Fruit fly (Drosophila melanogaster) whole organism, embryonic: ENCODE results near the gene 14-3-3epsilon.

Experiments
- Asciz ChIP-seq: fragments of 200-800 bp; sonication (Bioruptor generic); optimal IDR thresholded peaks from 2 replicates; lab custom pipeline; 2017; ENCODE audit warnings: missing biosample characterization, mild to moderate bottlenecking, missing genetic modification characterization, missing genetic modification reagents
- Atf-2 ChIP-seq: fragments of 200-800 bp; sonication (Bioruptor generic); optimal IDR thresholded peaks from 2 replicates; lab custom pipeline; 2016; ENCODE audit warnings: missing biosample characterization, missing genetic modification characterization
- CG11093 ChIP-seq: fragments of 200-800 bp; sonication (Bioruptor generic); IDR thresholded peaks from 3 replicates; pipeline ENCODE4 v1.3.6; 2022; ENCODE audit warnings: missing biosample characterization, missing genetic modification characterization
- CG11398 ChIP-seq: fragments of 200-800 bp; sonication (Bioruptor generic); optimal IDR thresholded peaks from 2 replicates; lab custom pipeline; 2016; ENCODE audit warnings: missing biosample characterization, missing genetic modification characterization
- CG11456 ChIP-seq: fragments of 200-800 bp; sonication (Bioruptor generic); IDR thresholded peaks from 3 replicates; pipeline ENCODE4 v1.3.6; 2022; ENCODE audit warnings: missing biosample characterization, missing genetic modification characterization
- CG12104 ChIP-seq: fragments of 200-800 bp; sonication (Bioruptor generic); optimal IDR thresholded peaks from 3 replicates; lab custom pipeline; 2016; ENCODE audit warnings: missing biosample characterization, missing genetic modification characterization
- CG12219 ChIP-seq: fragments of 200-800 bp; sonication (Bioruptor generic); optimal IDR thresholded peaks from 3 replicates; lab custom pipeline; 2018; ENCODE audit warnings: missing biosample characterization, mild to moderate bottlenecking, missing genetic modification characterization
- CG13296 ChIP-seq: fragments of 200-800 bp; sonication (Bioruptor generic); optimal IDR thresholded peaks from 3 replicates; lab custom pipeline; 2018; ENCODE audit warnings: missing biosample characterization, mild to moderate bottlenecking, missing genetic modification characterization
- CG15514 ChIP-seq: fragments of 200-800 bp; sonication (Bioruptor generic); optimal IDR thresholded peaks from 3 replicates; lab custom pipeline; 2017; ENCODE audit warnings: missing biosample characterization, missing genetic modification characterization, mild to moderate bottlenecking, moderate library complexity, missing genetic modification reagents
- CG17359 ChIP-seq: fragments of 200-800 bp; sonication (Bioruptor generic); optimal IDR thresholded peaks from 3 replicates; lab custom pipeline; 2018; ENCODE audit warnings: missing biosample characterization, mild to moderate bottlenecking, missing genetic modification characterization, moderate library complexity
- CG17912 ChIP-seq: fragments of 200-800 bp; sonication (Bioruptor generic); optimal IDR thresholded peaks from 2 replicates; lab custom pipeline; 2018; ENCODE audit warnings: missing biosample characterization, mild to moderate bottlenecking, missing genetic modification characterization
- CG2120 ChIP-seq: fragments of 200-800 bp; sonication (Bioruptor generic); optimal IDR thresholded peaks from 3 replicates; lab custom pipeline; 2016; ENCODE audit warnings: missing biosample characterization, missing genetic modification characterization
- CG2712 ChIP-seq: fragments of 200-800 bp; optimal IDR thresholded peaks from 3 replicates; lab custom pipeline; 2019; ENCODE audit warnings: missing biosample characterization, mild to moderate bottlenecking, missing genetic modification characterization, moderate library complexity
- CG31224 ChIP-seq: fragments of 200-800 bp; sonication (Bioruptor generic); IDR thresholded peaks from 2 replicates; pipeline ENCODE4 v1.3.6; 2022; ENCODE audit warnings: missing biosample characterization, missing genetic modification characterization
- CG3163 ChIP-seq: fragments of 200-800 bp; sonication (Bioruptor generic); optimal IDR thresholded peaks from 3 replicates; lab custom pipeline; 2016; ENCODE audit warnings: missing biosample characterization, missing genetic modification characterization
- CG33557 ChIP-seq: fragments of 200-800 bp; sonication (Bioruptor generic); optimal IDR thresholded peaks from 2 replicates; lab custom pipeline; 2019; ENCODE audit warnings: missing biosample characterization, mild to moderate bottlenecking, missing genetic modification characterization, moderate library complexity
- CG4730 ChIP-seq: fragments of 200-800 bp; sonication (Bioruptor generic); IDR thresholded peaks from 2 replicates; pipeline ENCODE4 v1.3.6; 2022; ENCODE audit warnings: missing biosample characterization, missing genetic modification characterization
- CG6689 ChIP-seq: fragments of 200-800 bp; sonication (Bioruptor generic); IDR thresholded peaks from 2 replicates; pipeline ENCODE4 v1.3.6; 2022; ENCODE audit warnings: missing biosample characterization, missing genetic modification characterization
- CG7372 ChIP-seq: fragments of 200-800 bp; sonication (Bioruptor generic); IDR thresholded peaks from 2 replicates; pipeline ENCODE4 v1.3.6; 2022; ENCODE audit warnings: missing biosample characterization, missing genetic modification characterization
- CG8281 ChIP-seq: fragments of 200-800 bp; sonication (Bioruptor generic); optimal IDR thresholded peaks from 2 replicates; lab custom pipeline; 2018; ENCODE audit warnings: missing biosample characterization, mild to moderate bottlenecking, missing genetic modification characterization, moderate library complexity
- CG8924 ChIP-seq: fragments of 200-800 bp; optimal IDR thresholded peaks from 3 replicates; lab custom pipeline; 2019; ENCODE audit warnings: missing biosample characterization, mild to moderate bottlenecking, missing genetic modification characterization, moderate library complexity
- CG9727 ChIP-seq: fragments of 200-800 bp; sonication (Bioruptor generic); optimal IDR thresholded peaks from 3 replicates; lab custom pipeline; 2017; ENCODE audit warnings: missing biosample characterization, mild to moderate bottlenecking, missing genetic modification characterization
- CHES-1-like ChIP-seq: fragments of 200-800 bp; sonication (Bioruptor generic); optimal IDR thresholded peaks from 2 replicates; lab custom pipeline; 2016; ENCODE audit warnings: missing biosample characterization, missing genetic modification characterization
- CoRest ChIP-seq: fragments of 200-800 bp; sonication (Bioruptor generic); optimal IDR thresholded peaks from 3 replicates; lab custom pipeline; 2018; ENCODE audit warnings: missing biosample characterization, mild to moderate bottlenecking, missing genetic modification characterization, moderate library complexity
- CrebB ChIP-seq: fragments of 200-800 bp; sonication (Bioruptor generic); optimal IDR thresholded peaks from 3 replicates; lab custom pipeline; 2018; ENCODE audit warnings: missing biosample characterization, mild to moderate bottlenecking, missing genetic modification characterization
- Dref ChIP-seq: fragments of 200-800 bp; sonication (Bioruptor generic); IDR thresholded peaks from 2 replicates; pipeline ENCODE4 v1.3.6; 2022; ENCODE audit warnings: missing biosample characterization, missing genetic modification characterization
- GATAe ChIP-seq: fragments of 200-800 bp; sonication (Bioruptor generic); conservative IDR thresholded peaks from 2 replicates; pipeline ENCODE4 v1.3.6; 2022; ENCODE audit warnings: missing biosample characterization, missing genetic modification characterization
- HLH3B ChIP-seq: fragments of 200-800 bp; sonication (Bioruptor generic); IDR thresholded peaks from 2 replicates; pipeline ENCODE4 v1.3.6; 2022; ENCODE audit warnings: missing biosample characterization, missing genetic modification characterization
- Lhr ChIP-seq: fragments of 200-800 bp; sonication (Bioruptor generic); optimal IDR thresholded peaks from 3 replicates; lab custom pipeline; 2017; ENCODE audit warnings: mild to moderate bottlenecking, missing biosample characterization, missing genetic modification reagents, missing genetic modification characterization
- NC2β ChIP-seq: fragments of 200-800 bp; sonication (Bioruptor generic); optimal IDR thresholded peaks from 2 replicates; lab custom pipeline; 2016; ENCODE audit warnings: missing biosample characterization, missing genetic modification characterization
- NfI ChIP-seq: fragments of 200-800 bp; sonication (Bioruptor generic); optimal IDR thresholded peaks from 3 replicates; lab custom pipeline; 2018; ENCODE audit warnings: missing biosample characterization, mild to moderate bottlenecking, missing genetic modification characterization, moderate library complexity
- Rx ChIP-seq: fragments of 200-800 bp; sonication (Bioruptor generic); IDR thresholded peaks from 2 replicates; pipeline ENCODE4 v1.3.6; 2022; ENCODE audit warnings: missing biosample characterization, missing genetic modification characterization
- Sry-β ChIP-seq: fragments of 200-800 bp; sonication (Bioruptor generic); optimal IDR thresholded peaks from 2 replicates; lab custom pipeline; 2018; ENCODE audit warnings: missing biosample characterization, mild to moderate bottlenecking, missing genetic modification characterization, moderate library complexity
- Sry-δ ChIP-seq: fragments of 200-800 bp; sonication (Bioruptor generic); optimal IDR thresholded peaks from 2 replicates; lab custom pipeline; 2016; ENCODE audit warnings: missing biosample characterization, missing genetic modification characterization
- Tbp ChIP-seq: fragments of >200 bp; optimal IDR thresholded peaks from 2 replicates; lab custom pipeline; 2018; ENCODE audit warnings: missing biosample characterization, missing genetic modification characterization
- amos ChIP-seq: fragments of 200-800 bp; sonication (Bioruptor generic); IDR thresholded peaks from 2 replicates; pipeline ENCODE4 v1.3.6; 2022; ENCODE audit warnings: missing biosample characterization, missing genetic modification characterization; ENCODE audit not compliant: partially characterized antibody
- ato ChIP-seq: fragments of 200-800 bp; sonication (Bioruptor generic); IDR thresholded peaks from 2 replicates; pipeline ENCODE4 v1.3.6; 2022; ENCODE audit warnings: missing biosample characterization, missing genetic modification characterization; ENCODE audit not compliant: partially characterized antibody
- btn ChIP-seq: fragments of 200-800 bp; sonication (Bioruptor generic); optimal IDR thresholded peaks from 2 replicates; lab custom pipeline; 2016; ENCODE audit warnings: missing biosample characterization, missing genetic modification characterization
- chinmo ChIP-seq: fragments of 200-800 bp; sonication (Bioruptor generic); IDR thresholded peaks from 4 replicates; pipeline ENCODE4 v1.3.6; 2022; ENCODE audit warnings: missing biosample characterization, missing genetic modification characterization; ENCODE audit not compliant: partially characterized antibody
- dysf ChIP-seq: fragments of 200-800 bp; sonication (Bioruptor generic); IDR thresholded peaks from 3 replicates; pipeline ENCODE4 v1.3.6; 2022; ENCODE audit warnings: missing biosample characterization, missing genetic modification characterization
- gcm ChIP-seq: fragments of 200-800 bp; sonication (Bioruptor generic); optimal IDR thresholded peaks from 2 replicates; lab custom pipeline; 2019; ENCODE audit warnings: missing biosample characterization, mild to moderate bottlenecking, missing genetic modification characterization, moderate library complexity
- gsb ChIP-seq: fragments of 200-800 bp; sonication (Bioruptor generic); IDR thresholded peaks from 2 replicates; pipeline ENCODE4 v1.3.6; 2022; ENCODE audit warnings: missing biosample characterization, missing genetic modification characterization
- h ChIP-seq: fragments of >200 bp; optimal IDR thresholded peaks from 2 replicates; lab custom pipeline; 2017
- hth ChIP-seq: fragments of >200 bp; optimal IDR thresholded peaks from 2 replicates; lab custom pipeline; 2017; ENCODE audit warnings: inconsistent platforms
- ro ChIP-seq: fragments of 200-800 bp; sonication (Bioruptor generic); IDR thresholded peaks from 2 replicates; pipeline ENCODE4 v1.3.6; 2022; ENCODE audit warnings: missing biosample characterization, missing genetic modification characterization
- shn ChIP-seq: fragments of 200-800 bp; sonication (Bioruptor generic); optimal IDR thresholded peaks from 3 replicates; lab custom pipeline; 2016; ENCODE audit warnings: missing biosample characterization, missing genetic modification characterization
- slou ChIP-seq: fragments of 200-800 bp; sonication (Bioruptor generic); optimal IDR thresholded peaks from 3 replicates; lab custom pipeline; 2016; ENCODE audit warnings: missing biosample characterization, missing genetic modification characterization
- unc-4 ChIP-seq: fragments of 200-800 bp; sonication (Bioruptor generic); IDR thresholded peaks from 2 replicates; pipeline ENCODE4 v1.3.6; 2022; ENCODE audit warnings: missing biosample characterization, missing genetic modification characterization; ENCODE audit not compliant: partially characterized antibody
- usp ChIP-seq: fragments of >200 bp; optimal IDR thresholded peaks from 2 replicates; lab custom pipeline; 2017; ENCODE audit warnings: missing biosample characterization, missing genetic modification characterization
- wek ChIP-seq: fragments of 200-800 bp; sonication (Bioruptor generic); optimal IDR thresholded peaks from 3 replicates; lab custom pipeline; 2018; ENCODE audit warnings: missing biosample characterization, mild to moderate bottlenecking, missing genetic modification characterization, moderate library complexity

14-3-3epsilon gene

dm6 chr3R:18274328-18275098 lies 32.2 kb downstream of the 14-3-3epsilon start, which contains the start of the genes Vps39 and eIF1A:
Gene Vps39, minus strand, starts transcription at chr3R:18274446.
Gene eIF1A, plus strand, starts transcription at chr3R:18274665.
- TF ChIP-seq slou (GFP tag; lab: Kevin White, UChicago) (peak; percentile 25), CG6689 (GFP tag; lab: Robert Waterston, UW) (peak; percentile 37; the same call in 1 of the 2 replicates), CG8281 (tag; lab: Kevin White, UChicago) (no peak), ro (no peak), NC2β (GFP tag; lab: Kevin White, UChicago) (peak; percentile 50), CG13296 (GFP tag; lab: Kevin White, UChicago) (no peak), CG12219 (no peak), CG4730 (no peak), btn (GFP tag; lab: Kevin White, UChicago) (no peak), Rx (GFP tag; lab: Robert Waterston, UW) (no peak), Sry-δ (GFP tag; lab: Kevin White, UChicago) (peak; percentile 95), ato (no peak; the same call in none of the 2 replicates), CG11456 (peak; percentile 35; the same call in 1 of the 3 replicates), gcm (GFP tag; lab: Kevin White, UChicago) (no peak), CrebB (no peak), shn (GFP tag; lab: Kevin White, UChicago) (no peak), Asciz (GFP tag; lab: Kevin White, UChicago) (no peak), hth (lab: Kevin White, UChicago) (no peak), amos (GFP tag; lab: Robert Waterston, UW) (peak; percentile 82), wek (peak; percentile 98), CG12104 (GFP tag; lab: Kevin White, UChicago) (no peak), CG2120 (GFP tag; lab: Kevin White, UChicago) (peak; percentile 67), HLH3B (GFP tag; lab: Robert Waterston, UW) (no peak; the same call in 1 of the 2 replicates), CG17912 (GFP tag; lab: Kevin White, UChicago) (no peak), CG15514 (GFP tag; lab: Kevin White, UChicago) (peak; percentile 99), GATAe (GFP tag; lab: Robert Waterston, UW) (no peak), CG2712 (peak; percentile 67), chinmo (GFP tag; lab: Robert Waterston, UW) (peak; percentile 60; the same call in 1 of the 4 replicates), CG3163 (no peak), CG7372 (GFP tag; lab: Robert Waterston, UW) (peak; percentile 53; the same call in 1 of the 2 replicates), usp (GFP tag; lab: Kevin White, UChicago) (no peak), CG17359 (tag; lab: Kevin White, UChicago) (no peak), Dref (GFP tag; lab: Robert Waterston, UW) (peak; percentile 83), CG11398 (no peak), dysf (no peak), CG8924 (tag; lab: Kevin White, UChicago) (peak; percentile 43), Atf-2 (GFP tag; lab: Kevin White, UChicago) (no peak), Lhr (peak; percentile 67), gsb (GFP tag; lab: Robert Waterston, UW) (no peak), Sry-β (GFP tag; lab: Kevin White, UChicago) (no peak), h (no peak), Tbp (GFP tag; lab: Kevin White, UChicago) (no peak), CoRest (tag; lab: Kevin White, UChicago) (peak; percentile 51), NfI (GFP tag; lab: Kevin White, UChicago) (peak; percentile 16), CHES-1-like (GFP tag; lab: Kevin White, UChicago) (peak; percentile 11), CG11093 (GFP tag; lab: Robert Waterston, UW) (no peak), CG9727 (GFP tag; lab: Kevin White, UChicago) (peak; percentile 54), CG33557 (GFP tag; lab: Kevin White, UChicago) (no peak), CG31224 (GFP tag; lab: Robert Waterston, UW) (no peak), unc-4 (GFP tag; lab: Robert Waterston, UW) (peak; percentile 91)
